Worm (Caenorhabditis elegans) whole organism, L3 larva: ENCODE data around the gene gpr-2.

Experiments
- ceh-82 ChIP-seq: fragments of 150-350 bp; optimal IDR thresholded peaks from 2 replicates; lab custom pipeline; 2014; ENCODE audit warnings: missing biosample characterization, missing genetic modification characterization
- nfya-1 ChIP-seq: sonication (generic microtip); optimal IDR thresholded peaks from 2 replicates; lab custom pipeline; 2017; ENCODE audit warnings: missing genetic modification characterization, mild to moderate bottlenecking, missing compliant biosample characterization, antibody characterized with exemption, moderate library complexity; ENCODE audit not compliant: insufficient read depth
- zag-1 ChIP-seq: fragments of 150-350 bp; optimal IDR thresholded peaks from 2 replicates; lab custom pipeline; 2014; ENCODE audit warnings: missing biosample characterization, missing genetic modification characterization

ce11 chrIII:9393114-9393780 lies at the start of gene gpr-2, which contains the start of gene rgr-1:
- TF ChIP-seq zag-1 (tag; lab: Kevin White, UChicago): no peak
- no peak for TF ChIP-seq ceh-82 (tag; lab: Kevin White, UChicago)
- TF ChIP-seq nfya-1 (tag; lab: Kevin White, UChicago): peak; percentile 53
